Worm (Caenorhabditis elegans) whole organism, early embryonic: Measurements from ENCODE around the gene T03G6.7.

Experiments used
- B0310.2 ChIP-seq: sonication (generic microtip); optimal IDR thresholded peaks from 2 replicates; lab custom pipeline; 2016; ENCODE audit warnings: mild to moderate bottlenecking, missing genetic modification characterization, missing compliant biosample characterization
- F13C5.2 ChIP-seq: sonication (generic microtip); optimal IDR thresholded peaks from 2 replicates; lab custom pipeline; 2017; ENCODE audit warnings: mild to moderate bottlenecking, missing genetic modification characterization, inconsistent platforms, missing compliant biosample characterization
- aly-1 ChIP-seq: sonication (generic microtip); optimal IDR thresholded peaks from 2 replicates; lab custom pipeline; 2016; ENCODE audit warnings: missing genetic modification characterization, missing compliant biosample characterization
- ama-1 ChIP-seq: fragments of 150-350 bp; optimal IDR thresholded peaks from 2 replicates; lab custom pipeline; 2014
- ceh-13 ChIP-seq: fragments of 200-800 bp; sonication (Bioruptor generic); optimal IDR thresholded peaks from 2 replicates; lab custom pipeline; 2018; ENCODE audit warnings: mild to moderate bottlenecking, missing genetic modification characterization, missing compliant biosample characterization
- ceh-36 ChIP-seq: sonication (generic microtip); optimal IDR thresholded peaks from 2 replicates; lab custom pipeline; 2016; ENCODE audit warnings: missing genetic modification characterization, inconsistent platforms, missing compliant biosample characterization
- ets-7 ChIP-seq: sonication (generic microtip); optimal IDR thresholded peaks from 2 replicates; lab custom pipeline; 2016; ENCODE audit warnings: missing genotype, missing genetic modification characterization, missing compliant biosample characterization
- flt-1 ChIP-seq: fragments of 200-800 bp; sonication (Bioruptor generic); IDR thresholded peaks from 2 replicates; pipeline ENCODE4 v1.3.6; 2022; ENCODE audit warnings: missing genetic modification characterization, missing compliant biosample characterization
- hmbx-1 ChIP-seq: sonication (generic microtip); optimal IDR thresholded peaks from 2 replicates; lab custom pipeline; 2016; ENCODE audit warnings: mild to moderate bottlenecking, missing genetic modification characterization, missing compliant biosample characterization
- hmg-4 ChIP-seq: fragments of 200-800 bp; sonication (Bioruptor generic); optimal IDR thresholded peaks from 2 replicates; lab custom pipeline; 2018; ENCODE audit warnings: mild to moderate bottlenecking, missing genetic modification characterization, missing compliant biosample characterization
- hnd-1 ChIP-seq: sonication (generic microtip); optimal IDR thresholded peaks from 2 replicates; lab custom pipeline; 2016; ENCODE audit warnings: missing genetic modification characterization, missing compliant biosample characterization
- pes-1 ChIP-seq: fragments of 200-800 bp; sonication (Bioruptor generic); IDR thresholded peaks from 2 replicates; pipeline ENCODE4 v1.3.6; 2022; ENCODE audit warnings: missing genetic modification reagents, missing genetic modification characterization, missing compliant biosample characterization
- scrt-1 ChIP-seq: fragments of 200-800 bp; sonication (Bioruptor generic); IDR thresholded peaks from 2 replicates; pipeline ENCODE4 v1.3.6; 2022; ENCODE audit warnings: missing genetic modification characterization, missing compliant biosample characterization
- sea-1 ChIP-seq: fragments of 200-800 bp; sonication (Bioruptor generic); conservative IDR thresholded peaks from 2 replicates; pipeline ENCODE4 v1.3.6; 2022; ENCODE audit warnings: missing genetic modification characterization, missing compliant biosample characterization
- tbx-11 ChIP-seq: fragments of 200-800 bp; sonication (Bioruptor generic); IDR thresholded peaks from 2 replicates; pipeline ENCODE4 v1.3.6; 2022; ENCODE audit warnings: missing genetic modification characterization, missing compliant biosample characterization
- tbx-37 ChIP-seq: fragments of 200-800 bp; sonication (Bioruptor generic); conservative IDR thresholded peaks from 2 replicates; pipeline ENCODE4 v1.3.6; 2022; ENCODE audit warnings: missing genetic modification reagents, missing genetic modification characterization, missing compliant biosample characterization
- tra-4 ChIP-seq: sonication (generic microtip); optimal IDR thresholded peaks from 2 replicates; lab custom pipeline; 2017; ENCODE audit warnings: missing genetic modification characterization, missing compliant biosample characterization

T03G6.7 gene

ce11 chrX:2640556-2640955, 46.7 kb downstream of the T03G6.7 start:
- TF ChIP-seq F13C5.2 (tag; lab: Kevin White, UChicago) (no peak), ceh-36 (no peak), hmbx-1 (no peak), ets-7 (tag; lab: Kevin White, UChicago) (no peak), flt-1 (GFP tag; lab: Robert Waterston, UW) (no peak), ceh-13 (GFP tag; lab: Kevin White, UChicago) (no peak), B0310.2 (tag; lab: Kevin White, UChicago) (no peak), tbx-11 (GFP tag; lab: Robert Waterston, UW) (no peak), aly-1 (tag; lab: Kevin White, UChicago) (no peak), pes-1 (GFP tag; lab: Robert Waterston, UW) (no peak), hmg-4 (GFP tag; lab: Kevin White, UChicago) (no peak), ama-1 (lab: Kevin White, UChicago) (no peak), scrt-1 (GFP tag; lab: Robert Waterston, UW) (no peak), hnd-1 (tag; lab: Kevin White, UChicago) (no peak), tbx-37 (GFP tag; lab: Robert Waterston, UW) (no peak), tra-4 (no peak), sea-1 (GFP tag; lab: Robert Waterston, UW) (no peak)

ce11 chrX:2641094-2641493, 47.3 kb downstream of the T03G6.7 start:
- no peak for TF ChIP-seq pes-1 (GFP tag; lab: Robert Waterston, UW)
- TF ChIP-seq F13C5.2 (tag; lab: Kevin White, UChicago), result no peak
- no peak for TF ChIP-seq ceh-36
- no peak for TF ChIP-seq sea-1 (GFP tag; lab: Robert Waterston, UW)
- no peak for TF ChIP-seq hmg-4 (GFP tag; lab: Kevin White, UChicago)
